Fruit fly (Drosophila melanogaster): Measurements from ENCODE around the gene CG14325.

DNA sequence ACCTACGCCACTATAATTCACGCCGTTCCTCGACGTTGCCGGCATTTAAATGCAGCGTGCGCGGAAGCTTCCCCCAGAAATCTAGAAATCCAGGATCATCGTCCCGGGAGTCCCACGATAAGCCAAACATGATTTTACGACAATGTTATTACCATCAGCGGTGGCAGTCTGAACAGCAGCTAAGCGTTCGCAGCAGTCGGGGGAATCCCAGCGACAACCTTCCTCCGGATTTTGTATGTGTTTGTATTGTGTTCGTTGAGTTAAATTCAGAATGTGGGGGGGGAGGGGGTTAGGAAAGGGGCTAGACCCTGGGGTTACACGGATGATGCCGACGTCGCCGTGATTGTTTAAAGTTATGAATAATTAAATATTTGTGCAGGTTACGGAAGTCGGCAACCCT, 17.1 kb downstream of the CG14325 start:
- TF ChIP-seq pan (optimal IDR thresholded peaks at IDR 0.05) (no peak), foxo (GFP tag; optimal IDR thresholded peaks at IDR 0.05) (no peak), CG9705 (GFP tag; optimal IDR thresholded peaks at IDR 0.05) (no peak), OdsH (GFP tag; optimal IDR thresholded peaks at IDR 0.05) (no peak), usp (GFP tag; optimal IDR thresholded peaks at IDR 0.05) (no peak), br (GFP tag; optimal IDR thresholded peaks at IDR 0.05) (no peak), h (GFP tag; optimal IDR thresholded peaks at IDR 0.05) (no peak), psq (GFP tag; optimal IDR thresholded peaks at IDR 0.05) (no peak), sv (GFP tag; optimal IDR thresholded peaks at IDR 0.05) (no peak), HLH106 (tag; optimal IDR thresholded peaks at IDR 0.05) (no peak), Dfd (GFP tag; optimal IDR thresholded peaks at IDR 0.05) (no peak), ey (GFP tag; optimal IDR thresholded peaks at IDR 0.05) (no peak), sage (GFP tag; optimal IDR thresholded peaks at IDR 0.05) (no peak)
